Worm (Caenorhabditis elegans): ENCODE data around the gene Y49F6B.13.
"Not testable (repeated sequence)": the region's sequence is repeated elsewhere in the genome, so short reads cannot be mapped to it uniquely, and the experiment has no call there.

Gene Y49F6B.13

ce11 chrII:3470549-3470948, 954 bp downstream of the Y49F6B.13 start, which contains the start of gene Y49F6B.20:
Y49F6B.20 (minus strand) TSS chrII:3470649.
- TF ChIP-seq ces-1 (GFP tag; optimal IDR thresholded peaks at IDR 0.05) (no peak), nhr-77 (tag; optimal IDR thresholded peaks at IDR 0.05) (no peak), xbp-1 (tag; optimal IDR thresholded peaks at IDR 0.05) (no peak), nhr-84 (tag; optimal IDR thresholded peaks at IDR 0.05) (no peak)

- TF ChIP-seq nhr-237 (tag; optimal IDR thresholded peaks at IDR 0.05); irx-1 (tag; optimal IDR thresholded peaks at IDR 0.05); sup-37 (GFP tag; optimal IDR thresholded peaks at IDR 0.05): not testable (repeated sequence)
Observed at ce11 chrII:3464580-3464979, 6.9 kb downstream of the Y49F6B.13 start, which contains the start of gene C16C8.10. C16C8.10 (minus strand) TSS chrII:3464680.

ce11 chrII:3463097-3463496, 8.4 kb downstream of the Y49F6B.13 start, which contains the start of gene C16C8.9:
C16C8.9 (minus strand) TSS chrII:3463197.
- TF ChIP-seq snpc-4 (tag; optimal IDR thresholded peaks at IDR 0.05), result no peak
- no peak for TF ChIP-seq jun-1 (tag; optimal IDR thresholded peaks at IDR 0.05)
- TF ChIP-seq nhr-77 (tag; optimal IDR thresholded peaks at IDR 0.05), result no peak
- no peak for TF ChIP-seq ets-5 (GFP tag; IDR thresholded peaks at IDR 0.05)
- no peak for TF ChIP-seq pag-3 (tag; optimal IDR thresholded peaks at IDR 0.05; ENCODE audit: borderline replicate concordance, insufficient read depth)
- no peak for TF ChIP-seq dpl-1 (GFP tag; optimal IDR thresholded peaks at IDR 0.05)
- TF ChIP-seq mab-9 (GFP tag; IDR thresholded peaks at IDR 0.05), result no peak
- no peak for TF ChIP-seq nhr-28 (tag; optimal IDR thresholded peaks at IDR 0.05)
- TF ChIP-seq efl-1 (optimal IDR thresholded peaks at IDR 0.05), result no peak
- no peak for TF ChIP-seq efl-1 (GFP tag; optimal IDR thresholded peaks at IDR 0.05 in 1 of 2)
- TF ChIP-seq nhr-84 (tag; optimal IDR thresholded peaks at IDR 0.05), result no peak
- TF ChIP-seq skn-1 (tag; optimal IDR thresholded peaks at IDR 0.05), result no peak
- no peak for TF ChIP-seq mef-2 (tag; optimal IDR thresholded peaks at IDR 0.05)
- no peak for TF ChIP-seq sptf-1 (tag; optimal IDR thresholded peaks at IDR 0.05)
- TF ChIP-seq zip-4 (GFP tag; optimal IDR thresholded peaks at IDR 0.05), result no peak
- TF ChIP-seq pqm-1 (tag; optimal IDR thresholded peaks at IDR 0.05), result no peak
- no peak for TF ChIP-seq lin-14 (GFP tag; optimal IDR thresholded peaks at IDR 0.05)
- no peak for TF ChIP-seq nhr-12 (tag; optimal IDR thresholded peaks at IDR 0.05)

- TF ChIP-seq grh-1 (GFP tag; IDR thresholded peaks at IDR 0.05) (no peak), ceh-8 (GFP tag; optimal IDR thresholded peaks at IDR 0.05) (no peak), pqm-1 (tag; optimal IDR thresholded peaks at IDR 0.05) (no peak), blmp-1 (tag; optimal IDR thresholded peaks at IDR 0.05) (no peak), mef-2 (tag; optimal IDR thresholded peaks at IDR 0.05) (no peak), sox-4 (tag; optimal IDR thresholded peaks at IDR 0.05) (no peak)
Observed at ce11 chrII:3461586-3461985, 9.9 kb downstream of the Y49F6B.13 start, which contains the start of gene C16C8.8. C16C8.8 (minus strand) TSS chrII:3461686.

- TF ChIP-seq fkh-4 (tag; optimal IDR thresholded peaks at IDR 0.05; ENCODE audit: borderline replicate concordance) (no peak), lin-14 (GFP tag; optimal IDR thresholded peaks at IDR 0.05) (no peak)
Observed at ce11 chrII:3460048-3460447, 11.5 kb downstream of the Y49F6B.13 start, which contains the start of gene C16C8.7. C16C8.7 (minus strand) TSS chrII:3460148.

ce11 chrII:3459199-3459598, 12.3 kb downstream of the Y49F6B.13 start:
- no peak for TF ChIP-seq unc-130 (tag; optimal IDR thresholded peaks at IDR 0.05)
- no peak for TF ChIP-seq nhr-76 (tag; optimal IDR thresholded peaks at IDR 0.05)

ce11 chrII:3458209-3458608, 13.3 kb downstream of the Y49F6B.13 start, which contains the start of the genes C16C8.26 and C16C8.19:
C16C8.26 (minus strand) TSS chrII:3458309.
C16C8.19 (plus strand) TSS chrII:3458487.
- TF ChIP-seq rnt-1 (tag; optimal IDR thresholded peaks at IDR 0.05) (no peak), sup-37 (GFP tag; optimal IDR thresholded peaks at IDR 0.05) (no peak), xbp-1 (tag; optimal IDR thresholded peaks at IDR 0.05) (no peak), nhr-76 (tag; optimal IDR thresholded peaks at IDR 0.05) (no peak), mdl-1 (tag; optimal IDR thresholded peaks at IDR 0.05) (no peak), skn-1 (tag; optimal IDR thresholded peaks at IDR 0.05) (no peak), ceh-82 (tag; optimal IDR thresholded peaks at IDR 0.05) (no peak), grh-1 (GFP tag; IDR thresholded peaks at IDR 0.05) (no peak), irx-1 (tag; optimal IDR thresholded peaks at IDR 0.05) (no peak), nhr-28 (tag; optimal IDR thresholded peaks at IDR 0.05) (no peak), nhr-85 (tag) (no peak), vab-15 (tag; optimal IDR thresholded peaks at IDR 0.05) (no peak), nhr-90 (tag; optimal IDR thresholded peaks at IDR 0.05; ENCODE audit: poor library complexity) (no peak), lin-15B (tag; optimal IDR thresholded peaks at IDR 0.05) (no peak), dsc-1 (tag; optimal IDR thresholded peaks at IDR 0.05) (no peak), nhr-20 (tag; optimal IDR thresholded peaks at IDR 0.05) (no peak)

Measured in whole organism, L1 larva.